Worm (Caenorhabditis elegans) whole organism, early embryonic: ENCODE results near the gene H12D21.10.

Experiments used
- B0310.2 ChIP-seq: sonication (generic microtip); optimal IDR thresholded peaks from 2 replicates; lab custom pipeline; 2016; ENCODE audit warnings: mild to moderate bottlenecking, missing genetic modification characterization, missing compliant biosample characterization
- F13C5.2 ChIP-seq: sonication (generic microtip); optimal IDR thresholded peaks from 2 replicates; lab custom pipeline; 2017; ENCODE audit warnings: mild to moderate bottlenecking, missing genetic modification characterization, inconsistent platforms, missing compliant biosample characterization
- aly-1 ChIP-seq: sonication (generic microtip); optimal IDR thresholded peaks from 2 replicates; lab custom pipeline; 2016; ENCODE audit warnings: missing genetic modification characterization, missing compliant biosample characterization
- ama-1 ChIP-seq: fragments of 150-350 bp; optimal IDR thresholded peaks from 2 replicates; lab custom pipeline; 2014
- ceh-13 ChIP-seq: fragments of 200-800 bp; sonication (Bioruptor generic); optimal IDR thresholded peaks from 2 replicates; lab custom pipeline; 2018; ENCODE audit warnings: mild to moderate bottlenecking, missing genetic modification characterization, missing compliant biosample characterization
- ceh-36 ChIP-seq: sonication (generic microtip); optimal IDR thresholded peaks from 2 replicates; lab custom pipeline; 2016; ENCODE audit warnings: missing genetic modification characterization, inconsistent platforms, missing compliant biosample characterization
- ets-7 ChIP-seq: sonication (generic microtip); optimal IDR thresholded peaks from 2 replicates; lab custom pipeline; 2016; ENCODE audit warnings: missing genotype, missing genetic modification characterization, missing compliant biosample characterization
- flt-1 ChIP-seq: fragments of 200-800 bp; sonication (Bioruptor generic); IDR thresholded peaks from 2 replicates; pipeline ENCODE4 v1.3.6; 2022; ENCODE audit warnings: missing genetic modification characterization, missing compliant biosample characterization
- hmbx-1 ChIP-seq: sonication (generic microtip); optimal IDR thresholded peaks from 2 replicates; lab custom pipeline; 2016; ENCODE audit warnings: mild to moderate bottlenecking, missing genetic modification characterization, missing compliant biosample characterization
- hmg-4 ChIP-seq: fragments of 200-800 bp; sonication (Bioruptor generic); optimal IDR thresholded peaks from 2 replicates; lab custom pipeline; 2018; ENCODE audit warnings: mild to moderate bottlenecking, missing genetic modification characterization, missing compliant biosample characterization
- hnd-1 ChIP-seq: sonication (generic microtip); optimal IDR thresholded peaks from 2 replicates; lab custom pipeline; 2016; ENCODE audit warnings: missing genetic modification characterization, missing compliant biosample characterization
- pes-1 ChIP-seq: fragments of 200-800 bp; sonication (Bioruptor generic); IDR thresholded peaks from 2 replicates; pipeline ENCODE4 v1.3.6; 2022; ENCODE audit warnings: missing genetic modification reagents, missing genetic modification characterization, missing compliant biosample characterization
- scrt-1 ChIP-seq: fragments of 200-800 bp; sonication (Bioruptor generic); IDR thresholded peaks from 2 replicates; pipeline ENCODE4 v1.3.6; 2022; ENCODE audit warnings: missing genetic modification characterization, missing compliant biosample characterization
- sea-1 ChIP-seq: fragments of 200-800 bp; sonication (Bioruptor generic); conservative IDR thresholded peaks from 2 replicates; pipeline ENCODE4 v1.3.6; 2022; ENCODE audit warnings: missing genetic modification characterization, missing compliant biosample characterization
- tbx-11 ChIP-seq: fragments of 200-800 bp; sonication (Bioruptor generic); IDR thresholded peaks from 2 replicates; pipeline ENCODE4 v1.3.6; 2022; ENCODE audit warnings: missing genetic modification characterization, missing compliant biosample characterization
- tbx-37 ChIP-seq: fragments of 200-800 bp; sonication (Bioruptor generic); conservative IDR thresholded peaks from 2 replicates; pipeline ENCODE4 v1.3.6; 2022; ENCODE audit warnings: missing genetic modification reagents, missing genetic modification characterization, missing compliant biosample characterization
- tra-4 ChIP-seq: sonication (generic microtip); optimal IDR thresholded peaks from 2 replicates; lab custom pipeline; 2017; ENCODE audit warnings: missing genetic modification characterization, missing compliant biosample characterization

The H12D21.10 gene

DNA sequence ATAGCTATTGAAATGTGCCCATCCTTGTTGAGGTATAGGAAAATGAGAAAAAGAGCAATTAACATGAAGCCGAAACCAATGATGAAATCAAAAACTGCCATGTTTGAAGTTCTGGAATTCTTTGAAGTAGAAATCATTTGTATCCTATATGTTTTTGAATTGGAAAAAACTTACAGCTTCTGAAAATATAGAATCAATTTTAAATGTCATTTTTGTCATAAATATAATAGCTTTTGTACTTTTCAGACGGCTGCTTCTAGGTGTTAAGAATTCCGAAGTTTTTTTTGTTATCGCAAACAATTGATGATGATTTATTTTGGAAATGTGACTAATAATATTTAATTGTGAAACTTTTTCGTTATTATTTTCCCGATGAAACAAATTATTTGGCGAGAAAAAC, 47.4 kb downstream of the H12D21.10 start, which contains the start of gene C30G7.4:
C30G7.4 (minus strand) TSS at position 101 of the 400 bp plus-strand sequence.
- TF ChIP-seq ets-7 (tag; lab: Kevin White, UChicago), result no peak
- no peak for TF ChIP-seq sea-1 (GFP tag; lab: Robert Waterston, UW)
- TF ChIP-seq scrt-1 (GFP tag; lab: Robert Waterston, UW), result no peak
- TF ChIP-seq F13C5.2, result no peak
- TF ChIP-seq hmbx-1 (tag; lab: Kevin White, UChicago), result no peak
- no peak for TF ChIP-seq hmg-4
- no peak for TF ChIP-seq B0310.2 (tag; lab: Kevin White, UChicago)
- no peak for TF ChIP-seq ceh-36 (tag; lab: Kevin White, UChicago)
- TF ChIP-seq tra-4 (tag; lab: Kevin White, UChicago), result no peak
- no peak for TF ChIP-seq aly-1 (tag; lab: Kevin White, UChicago)

DNA sequence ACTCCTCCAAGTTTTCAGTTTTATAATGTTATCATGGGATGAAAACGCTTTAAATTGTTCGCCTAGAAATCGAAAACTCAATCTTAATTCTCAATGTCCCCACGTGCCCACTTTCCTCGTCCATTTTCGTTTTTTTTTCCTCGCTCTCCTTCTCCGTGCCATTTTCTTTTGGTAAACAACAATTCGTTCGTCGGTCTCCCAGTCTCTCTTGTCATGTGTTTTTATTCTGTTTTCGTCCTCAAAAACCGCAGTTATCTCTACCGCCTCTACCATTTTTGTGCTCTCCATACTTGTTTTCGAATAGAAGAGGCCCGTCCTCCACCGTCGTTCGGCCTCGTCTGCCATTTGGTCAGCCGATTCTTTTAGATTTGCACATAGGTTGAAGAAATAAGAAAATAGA, 49.0 kb downstream of the H12D21.10 start:
- TF ChIP-seq ceh-36 (tag; lab: Kevin White, UChicago) (no peak), ama-1 (no peak), hmg-4 (no peak), pes-1 (GFP tag; lab: Robert Waterston, UW) (no peak), sea-1 (GFP tag; lab: Robert Waterston, UW) (no peak), scrt-1 (GFP tag; lab: Robert Waterston, UW) (no peak), ets-7 (tag; lab: Kevin White, UChicago) (no peak), tbx-37 (GFP tag; lab: Robert Waterston, UW) (no peak)

DNA sequence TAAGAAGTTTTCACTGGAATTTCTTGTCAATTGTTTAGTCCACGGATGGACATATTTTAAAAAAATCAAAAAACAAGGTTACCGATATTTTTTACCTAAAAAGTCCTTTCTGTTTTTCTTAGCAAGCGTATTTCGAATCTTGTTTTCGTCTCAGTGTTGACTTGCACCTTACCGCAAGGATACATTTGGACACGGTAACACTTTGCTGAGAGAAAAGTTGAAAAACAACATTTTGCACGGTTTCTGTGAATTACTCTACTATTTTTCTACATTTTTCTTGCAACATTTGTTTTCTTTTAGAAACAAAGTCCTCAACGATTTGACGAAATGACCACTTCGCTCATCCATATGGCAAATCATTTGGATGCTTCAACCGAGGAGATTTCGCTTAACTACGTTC, 49.9 kb downstream of the H12D21.10 start, which contains the start of gene hil-1:
hil-1 (plus strand) TSS at position 301 of the 400 bp plus-strand sequence.
- no peak for TF ChIP-seq aly-1 (tag; lab: Kevin White, UChicago)
- TF ChIP-seq ceh-36 (tag; lab: Kevin White, UChicago), result no peak
- no peak for TF ChIP-seq flt-1 (GFP tag; lab: Robert Waterston, UW)
- no peak for TF ChIP-seq B0310.2 (tag; lab: Kevin White, UChicago)
- no peak for TF ChIP-seq tbx-11 (GFP tag; lab: Robert Waterston, UW)
- TF ChIP-seq hmg-4, result no peak
- no peak for TF ChIP-seq tra-4 (tag; lab: Kevin White, UChicago)
- no peak for TF ChIP-seq pes-1 (GFP tag; lab: Robert Waterston, UW)
- no peak for TF ChIP-seq ets-7 (tag; lab: Kevin White, UChicago)
- TF ChIP-seq sea-1 (GFP tag; lab: Robert Waterston, UW), result no peak
- no peak for TF ChIP-seq ama-1
- no peak for TF ChIP-seq hnd-1 (tag; lab: Kevin White, UChicago)
- no peak for TF ChIP-seq tbx-37 (GFP tag; lab: Robert Waterston, UW)
- TF ChIP-seq F13C5.2, result no peak
- no peak for TF ChIP-seq hmbx-1 (tag; lab: Kevin White, UChicago)
- TF ChIP-seq ceh-13 (GFP tag; lab: Kevin White, UChicago), result no peak
- TF ChIP-seq scrt-1 (GFP tag; lab: Robert Waterston, UW), result no peak

DNA sequence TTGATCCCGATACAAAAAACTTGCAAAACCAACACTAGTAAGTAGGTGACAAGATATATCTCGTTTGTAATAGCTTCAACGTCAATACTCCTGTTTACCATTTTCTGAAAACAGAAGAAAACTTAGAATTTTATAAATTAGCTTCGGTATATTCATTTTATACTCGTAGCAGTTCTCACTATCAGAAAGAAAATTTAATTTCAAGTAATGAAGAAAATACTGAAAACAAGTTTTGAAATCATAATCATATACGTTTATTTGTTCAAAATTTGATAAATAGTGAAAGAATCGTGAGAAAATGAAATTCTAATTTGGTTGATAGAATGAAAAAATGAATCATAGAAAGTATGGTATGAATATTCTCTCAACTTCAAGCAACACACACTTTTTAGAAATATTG, 55.0 kb downstream of the H12D21.10 start, which contains the start of gene C30G7.5:
C30G7.5 (minus strand) TSS at position 101 of the 400 bp plus-strand sequence.
- TF ChIP-seq F13C5.2 (no peak), hmg-4 (no peak)

DNA sequence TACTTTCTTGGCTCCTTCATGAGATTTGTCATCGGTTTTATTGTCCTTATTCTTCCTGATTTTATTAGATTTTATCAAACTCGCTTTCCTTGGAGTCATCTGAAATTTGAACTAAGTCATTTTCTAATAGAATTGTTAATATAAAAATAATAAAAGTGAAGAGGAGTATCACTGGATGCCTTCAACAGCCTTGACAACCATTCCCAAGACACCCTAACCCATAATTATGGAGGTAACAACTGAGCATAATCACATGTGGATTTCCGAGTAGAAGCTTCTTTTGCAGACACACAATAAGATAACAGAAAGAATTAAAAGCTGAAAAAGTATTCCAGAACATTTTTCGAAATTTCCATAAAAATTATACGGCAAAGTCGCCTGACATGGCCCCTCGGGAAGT, 56.1 kb downstream of the H12D21.10 start, which contains the start of gene F02D8.9:
F02D8.9 (minus strand) TSS at position 101 of the 400 bp plus-strand sequence.
- TF ChIP-seq scrt-1 (GFP tag; lab: Robert Waterston, UW) (no peak), hmbx-1 (tag; lab: Kevin White, UChicago) (no peak), flt-1 (GFP tag; lab: Robert Waterston, UW) (no peak), sea-1 (GFP tag; lab: Robert Waterston, UW) (no peak)
